Fruit fly (Drosophila melanogaster): ENCODE results near the gene SCCRO.

The SCCRO gene

DNA sequence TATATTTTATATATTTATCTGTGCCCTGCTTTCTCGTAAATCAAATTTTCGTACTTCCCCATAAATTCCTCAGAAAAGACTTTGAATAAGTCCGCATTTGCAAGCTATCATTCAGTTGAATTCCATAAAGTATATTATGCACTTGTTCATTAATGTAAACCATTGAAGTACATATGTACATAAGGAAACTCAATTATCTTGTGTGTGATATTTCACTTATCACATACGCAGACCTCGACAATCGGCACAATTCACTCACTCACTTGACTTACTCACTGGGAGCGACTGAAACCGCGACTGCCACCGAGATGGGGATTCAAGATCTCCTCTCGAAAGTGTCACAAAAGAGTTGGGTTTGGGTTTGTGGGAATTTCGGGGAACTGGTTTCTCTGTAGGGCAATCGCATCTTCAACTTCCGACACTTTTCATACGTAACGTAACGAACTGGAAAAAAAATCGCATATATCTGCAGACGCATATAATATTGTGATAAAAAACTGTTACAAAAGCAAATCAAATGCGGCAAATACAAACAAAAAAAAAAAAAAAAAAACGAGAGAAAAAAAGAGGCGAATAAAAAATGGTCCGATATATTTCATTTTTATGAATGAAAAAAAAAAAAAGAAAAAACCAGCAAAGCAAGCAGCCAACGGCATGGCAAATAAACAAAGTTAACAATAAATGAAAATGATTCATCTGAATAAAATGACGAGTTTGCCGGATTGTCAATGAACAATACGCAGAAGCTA, 34.0 kb downstream of the SCCRO start:
- no peak for TF ChIP-seq CG17801 (GFP tag; optimal IDR thresholded peaks at IDR 0.05; ENCODE audit: partially characterized antibody)

DNA sequence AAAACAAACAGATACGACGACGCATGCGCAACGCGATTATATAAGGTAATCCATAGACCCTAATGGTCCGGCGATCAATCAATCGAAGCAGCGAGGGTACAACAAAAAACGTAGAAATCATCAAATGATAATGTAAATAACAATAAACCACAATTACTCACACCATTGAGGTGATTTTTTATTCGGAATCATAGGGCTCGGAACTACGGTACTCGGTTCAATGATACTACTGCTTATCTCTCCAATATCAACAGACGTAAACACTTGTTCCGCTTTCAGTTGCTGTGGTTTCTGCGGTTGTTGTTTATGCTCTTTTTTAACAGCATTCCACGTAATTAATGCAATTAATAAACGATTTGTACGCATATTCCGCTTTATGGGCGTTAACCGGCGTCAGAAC, 34.7 kb downstream of the SCCRO start:
- TF ChIP-seq CG17801 (GFP tag; optimal IDR thresholded peaks at IDR 0.05; ENCODE audit: partially characterized antibody): no peak

DNA sequence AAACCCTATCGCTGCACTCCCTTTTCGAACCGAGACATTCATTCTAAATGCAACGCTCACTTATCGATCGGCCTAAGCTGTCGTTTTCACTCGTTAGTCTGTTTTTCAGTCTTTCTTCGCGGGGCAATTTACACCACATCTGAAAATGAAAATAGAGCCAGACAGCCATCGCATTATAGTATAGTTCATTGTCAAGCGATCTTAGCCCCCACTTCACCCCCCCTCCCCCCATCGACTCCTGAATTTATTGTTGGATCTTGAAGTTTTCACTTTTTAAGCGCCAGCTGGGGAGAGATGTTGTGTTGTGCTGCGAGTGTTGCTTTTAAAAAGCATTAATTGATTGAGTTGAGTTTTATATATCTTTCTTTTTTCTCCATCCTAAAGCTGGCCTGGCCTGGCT, 36.0 kb downstream of the SCCRO start:
- TF ChIP-seq CG17801 (GFP tag; optimal IDR thresholded peaks at IDR 0.05; ENCODE audit: partially characterized antibody): no peak

DNA sequence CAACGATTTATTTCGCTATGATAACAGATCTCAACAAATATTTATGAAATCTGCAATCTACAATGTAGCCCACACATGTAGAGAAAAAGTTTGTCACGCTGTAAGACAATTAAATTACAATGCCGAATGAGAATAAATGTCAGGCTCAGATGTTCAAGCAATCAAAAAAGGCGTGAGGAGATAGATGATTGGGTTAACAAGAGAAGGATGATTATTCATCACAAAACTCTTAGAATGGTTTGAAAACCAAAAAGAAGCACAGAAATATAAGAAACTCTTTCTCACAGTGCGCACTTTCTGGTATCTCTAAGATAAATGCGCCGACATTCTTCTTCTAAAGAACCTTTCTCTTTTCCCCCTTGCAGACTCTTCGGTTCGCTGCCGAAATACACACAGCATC, 36.8 kb downstream of the SCCRO start:
- TF ChIP-seq CG17801 (GFP tag; optimal IDR thresholded peaks at IDR 0.05; ENCODE audit: partially characterized antibody): no peak

DNA sequence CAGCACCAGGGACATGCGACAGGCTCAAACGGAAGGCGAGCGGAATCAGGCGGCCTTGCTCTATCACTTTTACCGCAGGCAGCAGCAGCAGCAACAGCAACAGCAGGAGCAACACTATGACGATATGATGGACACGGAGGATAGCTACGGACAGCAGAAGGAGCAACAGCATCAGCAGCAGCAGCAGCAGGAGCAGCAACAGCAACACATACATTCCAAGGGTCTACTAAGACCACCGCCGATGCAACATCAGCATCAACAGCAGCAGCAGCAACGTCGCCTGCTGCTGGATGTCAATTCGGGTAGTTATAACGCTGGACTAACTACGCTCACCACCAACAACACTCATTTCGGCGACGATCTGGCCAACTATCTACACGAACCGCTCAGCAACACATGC, 41.8 kb downstream of the SCCRO start:
- no peak for TF ChIP-seq CG17801 (GFP tag; optimal IDR thresholded peaks at IDR 0.05; ENCODE audit: partially characterized antibody)

DNA sequence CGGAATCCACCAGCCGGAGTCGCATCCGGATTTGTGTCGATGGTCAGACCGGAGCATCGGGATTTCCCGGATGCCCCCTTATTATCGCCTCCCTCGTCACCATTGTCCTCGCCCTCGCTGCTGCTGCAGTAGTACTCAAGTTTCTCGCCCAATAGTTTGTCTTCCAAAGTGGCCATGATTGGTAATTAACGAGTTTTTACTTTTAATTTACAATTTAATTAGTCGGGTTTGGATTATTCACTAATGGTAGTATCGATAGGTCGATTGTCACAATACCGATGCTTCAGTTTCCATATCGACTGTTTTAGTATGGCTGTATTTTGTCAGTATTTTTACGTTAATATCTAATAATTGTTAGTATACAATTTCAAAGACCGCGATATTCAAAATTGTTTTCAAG, 46.9 kb downstream of the SCCRO start, which contains the start of gene CG7650:
TSS of gene CG7650 (minus strand) at position 278 of the 400 bp plus-strand sequence.
- TF ChIP-seq CG17801 (GFP tag; optimal IDR thresholded peaks at IDR 0.05; ENCODE audit: partially characterized antibody): no peak

DNA sequence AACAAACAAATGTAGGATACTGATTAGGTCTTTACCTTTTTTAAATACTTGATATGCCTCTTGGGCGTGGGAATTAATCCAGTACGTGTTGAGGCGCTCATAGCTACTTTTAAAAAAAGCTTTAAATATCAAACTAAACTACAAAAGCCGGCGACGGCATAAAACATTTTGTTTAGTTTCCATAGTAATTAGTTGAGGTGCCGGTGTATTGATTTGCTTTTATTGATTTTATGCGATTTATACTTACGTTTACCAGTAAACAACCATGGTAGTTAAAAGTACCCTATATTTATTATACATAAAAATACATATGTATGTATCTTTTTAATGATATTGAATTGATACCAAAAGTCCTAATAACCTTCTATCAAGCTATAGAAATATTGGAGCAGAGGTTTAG, 49.5 kb downstream of the SCCRO start, which contains the start of gene CG13449:
TSS of gene CG13449 (minus strand) at position 101 of the 400 bp plus-strand sequence.
- TF ChIP-seq CG17801 (GFP tag; optimal IDR thresholded peaks at IDR 0.05; ENCODE audit: partially characterized antibody): no peak
